Worm (Caenorhabditis elegans): ENCODE results near the gene cla-1.

The cla-1 gene

DNA sequence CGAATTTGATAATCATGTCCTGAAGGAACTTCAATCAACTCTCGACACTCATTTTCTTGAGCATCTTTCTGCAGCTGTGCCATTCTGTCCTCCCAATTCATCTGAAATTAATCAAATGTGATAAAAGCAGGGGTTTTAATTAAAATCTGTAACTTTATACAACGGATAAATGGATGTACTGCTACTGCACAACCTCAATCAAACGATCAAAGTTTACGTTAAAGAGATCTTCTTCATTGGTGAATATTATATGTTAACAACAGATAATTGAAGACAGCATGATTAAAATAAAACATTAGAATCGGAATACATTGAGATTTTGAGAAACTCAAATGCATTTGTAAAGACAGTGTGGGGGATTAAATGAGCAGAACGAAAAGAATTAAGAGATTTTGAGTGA lies 10.4 kb upstream of the cla-1 start, which contains the start of gene F32E10.5:
F32E10.5 (minus strand) TSS at position 101 of the 400 bp plus-strand sequence.
- no peak for TF ChIP-seq nhr-11 (tag; optimal IDR thresholded peaks at IDR 0.05)
- no peak for TF ChIP-seq ceh-48 (tag; optimal IDR thresholded peaks at IDR 0.05)
- no peak for TF ChIP-seq rnt-1 (tag; optimal IDR thresholded peaks at IDR 0.05)
- no peak for TF ChIP-seq ahr-1 (tag; optimal IDR thresholded peaks at IDR 0.05)
- no peak for TF ChIP-seq F13H6.1 (tag; optimal IDR thresholded peaks at IDR 0.05)
- TF ChIP-seq ceh-31 (tag; optimal IDR thresholded peaks at IDR 0.05): no peak
- TF ChIP-seq nfya-1 (tag; optimal IDR thresholded peaks at IDR 0.05): no peak
- no peak for TF ChIP-seq tbx-7 (tag; optimal IDR thresholded peaks at IDR 0.05)
- no peak for TF ChIP-seq unc-86 (tag; optimal IDR thresholded peaks at IDR 0.05)
- no peak for TF ChIP-seq fkh-6 (tag; optimal IDR thresholded peaks at IDR 0.05)
- TF ChIP-seq hlh-6 (tag; optimal IDR thresholded peaks at IDR 0.05): no peak
- TF ChIP-seq fax-1 (tag; optimal IDR thresholded peaks at IDR 0.05): no peak
- TF ChIP-seq ceh-9 (tag; optimal IDR thresholded peaks at IDR 0.05): no peak
- no peak for TF ChIP-seq unc-3 (GFP tag; conservative IDR thresholded peaks at IDR 0.05)
- TF ChIP-seq unc-3 (tag; optimal IDR thresholded peaks at IDR 0.05): no peak
- no peak for TF ChIP-seq ceh-18 (tag; optimal IDR thresholded peaks at IDR 0.05)
- TF ChIP-seq ttx-3 (tag; optimal IDR thresholded peaks at IDR 0.05): no peak
- no peak for TF ChIP-seq pha-2 (tag; optimal IDR thresholded peaks at IDR 0.05)
- TF ChIP-seq elt-4 (tag; optimal IDR thresholded peaks at IDR 0.05): no peak
- no peak for TF ChIP-seq ceh-34 (tag; optimal IDR thresholded peaks at IDR 0.05)
- no peak for TF ChIP-seq pros-1 (tag; optimal IDR thresholded peaks at IDR 0.05)

DNA sequence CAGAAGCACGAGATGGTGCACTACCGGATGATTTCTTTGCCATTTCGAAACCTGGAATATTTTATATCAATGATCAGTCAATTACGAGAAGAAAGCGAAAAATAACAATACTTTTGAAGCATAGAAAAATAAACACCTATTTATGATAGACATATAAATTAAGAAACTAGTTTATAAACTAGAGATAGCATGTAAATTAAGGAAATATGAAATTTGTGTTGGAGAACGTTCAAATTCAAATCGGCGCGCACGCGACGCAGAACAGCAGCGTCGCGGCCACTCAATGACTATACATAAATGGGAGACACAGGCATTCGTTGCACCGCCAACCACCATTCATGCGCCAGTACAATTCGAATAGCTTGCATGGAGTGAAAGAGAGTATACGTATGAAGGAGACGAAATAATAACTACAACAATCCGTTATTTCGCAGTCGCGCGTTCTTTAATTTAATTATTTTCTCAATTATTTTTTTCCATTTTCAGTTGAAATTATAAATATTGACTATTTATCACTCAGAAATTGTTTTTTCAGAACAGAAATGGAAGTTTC lies 8.6 kb upstream of the cla-1 start, which contains the start of the genes cec-5 and nol-10:
cec-5 (minus strand) TSS at position 51 of the 553 bp plus-strand sequence.
nol-10 (plus strand) TSS at position 536 of the 553 bp plus-strand sequence.
- no peak for TF ChIP-seq pag-3 (tag; optimal IDR thresholded peaks at IDR 0.05; ENCODE audit: borderline replicate concordance)
- no peak for TF ChIP-seq hlh-13 (GFP tag; optimal IDR thresholded peaks at IDR 0.05)
- TF ChIP-seq F13H6.1 (tag; optimal IDR thresholded peaks at IDR 0.05): no peak
- no peak for TF ChIP-seq pqm-1 (tag; optimal IDR thresholded peaks at IDR 0.05)
- TF ChIP-seq elt-4 (tag; optimal IDR thresholded peaks at IDR 0.05): no peak
- TF ChIP-seq ceh-31 (tag; optimal IDR thresholded peaks at IDR 0.05): peak; percentile 83
- peak; percentile 52 for TF ChIP-seq ceh-14 (tag; optimal IDR thresholded peaks at IDR 0.05)
- TF ChIP-seq lin-11 (tag; optimal IDR thresholded peaks at IDR 0.05): no peak
- no peak for TF ChIP-seq ceh-45 (GFP tag; IDR thresholded peaks at IDR 0.05)
- TF ChIP-seq ceh-18 (tag; optimal IDR thresholded peaks at IDR 0.05): peak; percentile 49
- TF ChIP-seq K09A11.1 (tag; optimal IDR thresholded peaks at IDR 0.05; ENCODE audit: insufficient read depth): peak; percentile 14
- TF ChIP-seq ceh-19 (GFP tag; optimal IDR thresholded peaks at IDR 0.05): peak; percentile 28
- TF ChIP-seq tbx-2 (tag; optimal IDR thresholded peaks at IDR 0.05): peak; percentile 67
- peak; percentile 92 for TF ChIP-seq unc-42 (tag; optimal IDR thresholded peaks at IDR 0.05)
- TF ChIP-seq dve-1 (tag; optimal IDR thresholded peaks at IDR 0.05): peak; percentile 53
- TF ChIP-seq ceh-30 (tag; optimal IDR thresholded peaks at IDR 0.05): no peak
- TF ChIP-seq nfya-1 (tag; optimal IDR thresholded peaks at IDR 0.05): peak; percentile 95
- no peak for TF ChIP-seq hlh-8 (tag; optimal IDR thresholded peaks at IDR 0.05)
- peak; percentile 1 for TF ChIP-seq eyg-1 (tag; optimal IDR thresholded peaks at IDR 0.05)
- peak; percentile 10 for TF ChIP-seq ref-2 (tag; optimal IDR thresholded peaks at IDR 0.05)
- TF ChIP-seq C38D4.7 (GFP tag; optimal IDR thresholded peaks at IDR 0.05): no peak
- no peak for TF ChIP-seq pha-4 (tag; optimal IDR thresholded peaks at IDR 0.05)
- peak; percentile 64 for TF ChIP-seq hlh-30 (tag; optimal IDR thresholded peaks at IDR 0.05; ENCODE audit: insufficient read depth)
- TF ChIP-seq Y22D7AL.16 (tag; optimal IDR thresholded peaks at IDR 0.05): no peak
- peak; percentile 52 for TF ChIP-seq ceh-34 (tag; optimal IDR thresholded peaks at IDR 0.05)
- TF ChIP-seq ceh-24 (tag; optimal IDR thresholded peaks at IDR 0.05): no peak

Data from whole organism, late embryonic.